Worm (Caenorhabditis elegans) whole organism, L1 larva: Measurements from ENCODE around the gene srx-19.

Experiments
- C04F5.9 ChIP-seq: sonication (generic microtip); optimal IDR thresholded peaks from 2 replicates; lab custom pipeline; 2016; ENCODE audit warnings: missing genetic modification characterization, missing compliant biosample characterization
- C34B4.2 ChIP-seq: sonication (generic microtip); optimal IDR thresholded peaks from 2 replicates; lab custom pipeline; 2017; ENCODE audit warnings: mild to moderate bottlenecking, missing genetic modification characterization, missing compliant biosample characterization
- alr-1 ChIP-seq: fragments of 200-800 bp; sonication (Bioruptor generic); optimal IDR thresholded peaks from 2 replicates; lab custom pipeline; 2018; ENCODE audit warnings: borderline replicate concordance, mild to moderate bottlenecking, missing genetic modification characterization, missing compliant biosample characterization
- aly-2 ChIP-seq: fragments of 150-350 bp; optimal IDR thresholded peaks from 2 replicates; lab custom pipeline; 2014; ENCODE audit warnings: missing biosample characterization, missing genetic modification characterization
- ama-1 ChIP-seq: fragments of 150-350 bp; optimal IDR thresholded peaks from 2 replicates; lab custom pipeline; 2014
- ceh-88 ChIP-seq: fragments of 200-800 bp; sonication (Bioruptor generic); IDR thresholded peaks from 2 replicates; pipeline ENCODE4 v1.3.6; 2022; ENCODE audit warnings: missing genetic modification characterization, missing compliant biosample characterization
- ces-1 ChIP-seq: fragments of 150-350 bp; optimal IDR thresholded peaks from 2 replicates; lab custom pipeline; 2014; ENCODE audit warnings: missing biosample characterization, missing genetic modification reagents, missing genetic modification characterization
- dpl-1 ChIP-seq, 3 experiments: fragments of 150-350 bp in 2 of 3; sonication (generic microtip) in 1 of 3; optimal IDR thresholded peaks; 2 replicates each; lab custom pipeline; 2014 to 2017; ENCODE audit warnings: missing biosample characterization in 3 of 3, missing genetic modification characterization in 3 of 3, missing genetic modification reagents in 3 of 3
- dsc-1 ChIP-seq: sonication (generic microtip); optimal IDR thresholded peaks from 2 replicates; lab custom pipeline; 2016; ENCODE audit warnings: mild to moderate bottlenecking, missing genetic modification characterization, missing compliant biosample characterization
- egl-13 ChIP-seq: sonication (generic microtip); optimal IDR thresholded peaks from 2 replicates; lab custom pipeline; 2016; ENCODE audit warnings: missing genotype, missing genetic modification reagents, missing genetic modification characterization, missing compliant biosample characterization
- elt-2 ChIP-seq: sonication (generic microtip); optimal IDR thresholded peaks from 2 replicates; lab custom pipeline; 2016; ENCODE audit warnings: missing genetic modification characterization, mild to moderate bottlenecking, inconsistent platforms, missing compliant biosample characterization, missing genetic modification reagents
- ets-5 ChIP-seq: fragments of 200-800 bp; sonication (Bioruptor generic); IDR thresholded peaks from 2 replicates; pipeline ENCODE4 v1.3.6; 2022; ENCODE audit warnings: missing genetic modification characterization, missing compliant biosample characterization
- fkh-10 ChIP-seq: sonication (generic microtip); optimal IDR thresholded peaks from 2 replicates; lab custom pipeline; 2017; ENCODE audit warnings: missing biosample characterization, missing genetic modification reagents, missing genetic modification characterization
- fkh-8 ChIP-seq: sonication (generic microtip); optimal IDR thresholded peaks from 2 replicates; lab custom pipeline; 2016; ENCODE audit warnings: mild to moderate bottlenecking, missing genetic modification characterization, missing compliant biosample characterization
- hlh-17 ChIP-seq: fragments of 200-800 bp; sonication (Bioruptor generic); optimal IDR thresholded peaks from 2 replicates; lab custom pipeline; 2018; ENCODE audit warnings: missing genetic modification characterization, mild to moderate bottlenecking, missing compliant biosample characterization, moderate library complexity, borderline replicate concordance
- hlh-4 ChIP-seq: sonication (generic microtip); optimal IDR thresholded peaks from 2 replicates; lab custom pipeline; 2016; ENCODE audit warnings: mild to moderate bottlenecking, missing genetic modification characterization, missing compliant biosample characterization
- isw-1 ChIP-seq: fragments of 200-800 bp; sonication (Bioruptor generic); IDR thresholded peaks from 2 replicates; pipeline ENCODE4 v1.3.6; 2022; ENCODE audit warnings: missing genetic modification characterization, missing compliant biosample characterization
- jun-1 ChIP-seq: fragments of 150-350 bp; optimal IDR thresholded peaks from 2 replicates; lab custom pipeline; 2014; ENCODE audit warnings: missing biosample characterization, missing genetic modification reagents, missing genetic modification characterization
- lin-14 ChIP-seq: fragments of 200-800 bp; sonication (Bioruptor generic); optimal IDR thresholded peaks from 2 replicates; lab custom pipeline; 2018; ENCODE audit warnings: mild to moderate bottlenecking, missing genetic modification characterization, moderate library complexity, missing compliant biosample characterization
- lin-15B ChIP-seq: fragments of 150-350 bp; sonication (generic microtip); optimal IDR thresholded peaks from 3 replicates; lab custom pipeline; 2014; ENCODE audit warnings: missing biosample characterization, missing genetic modification characterization
- lin-35 ChIP-seq, 2 experiments: fragments of 150-350 bp; optimal IDR thresholded peaks; 2 replicates each; lab custom pipeline; 2014; ENCODE audit warnings: missing biosample characterization in 2 of 2, missing genetic modification characterization in 2 of 2, missing genetic modification reagents in 2 of 2
- lin-39 ChIP-seq: fragments of 150-350 bp; optimal IDR thresholded peaks from 2 replicates; lab custom pipeline; 2014; ENCODE audit warnings: missing biosample characterization, missing genetic modification reagents, missing genetic modification characterization
- lir-3 ChIP-seq: sonication (generic microtip); optimal IDR thresholded peaks from 2 replicates; lab custom pipeline; 2016; ENCODE audit warnings: mild to moderate bottlenecking, missing genetic modification characterization, moderate library complexity, missing compliant biosample characterization; ENCODE audit not compliant: poor library complexity
- lsy-2 ChIP-seq, 2 experiments: fragments of 150-350 bp; optimal IDR thresholded peaks; 2 replicates each; lab custom pipeline; 2014; ENCODE audit warnings: missing biosample characterization in 2 of 2, missing genetic modification characterization in 2 of 2
- mab-9 ChIP-seq: fragments of 200-800 bp; sonication (Bioruptor generic); IDR thresholded peaks from 2 replicates; pipeline ENCODE4 v1.3.6; 2022; ENCODE audit warnings: missing genetic modification reagents, missing genetic modification characterization, missing compliant biosample characterization
- mdl-1 ChIP-seq, 2 experiments: fragments of 150-350 bp; optimal IDR thresholded peaks; 2 replicates each; lab custom pipeline; 2014 to 2017; ENCODE audit warnings: missing biosample characterization in 2 of 2, missing genetic modification characterization in 2 of 2, inconsistent platforms in 1 of 2
- mef-2 ChIP-seq: fragments of 150-350 bp; optimal IDR thresholded peaks from 2 replicates; lab custom pipeline; 2014; ENCODE audit warnings: missing biosample characterization, missing genetic modification characterization
- nhr-11 ChIP-seq: fragments of 150-350 bp; optimal IDR thresholded peaks from 2 replicates; lab custom pipeline; 2014; ENCODE audit warnings: missing biosample characterization, missing genetic modification characterization
- nhr-20 ChIP-seq: sonication (generic microtip); optimal IDR thresholded peaks from 2 replicates; lab custom pipeline; 2016; ENCODE audit warnings: mild to moderate bottlenecking, missing genetic modification characterization, missing compliant biosample characterization
- nhr-237 ChIP-seq: fragments of 150-350 bp; optimal IDR thresholded peaks from 2 replicates; lab custom pipeline; 2014; ENCODE audit warnings: missing biosample characterization, missing genetic modification characterization
- nhr-47 ChIP-seq: sonication (generic microtip); optimal IDR thresholded peaks from 2 replicates; lab custom pipeline; 2016; ENCODE audit warnings: mild to moderate bottlenecking, missing genetic modification characterization, moderate library complexity, missing compliant biosample characterization
- nhr-76 ChIP-seq: sonication (generic microtip); optimal IDR thresholded peaks from 2 replicates; lab custom pipeline; 2017; ENCODE audit warnings: missing biosample characterization, missing genetic modification characterization
- nhr-85 ChIP-seq: sonication (generic microtip); peaks from one replicate; lab custom pipeline; 2016; ENCODE audit warnings: missing genetic modification characterization, inconsistent platforms, missing compliant biosample characterization
- pag-3 ChIP-seq: sonication (generic microtip); optimal IDR thresholded peaks from 2 replicates; lab custom pipeline; 2017; ENCODE audit warnings: missing genetic modification characterization, mild to moderate bottlenecking, missing compliant biosample characterization, antibody characterized with exemption, borderline replicate concordance; ENCODE audit not compliant: insufficient read depth
- pqm-1 ChIP-seq: sonication (generic microtip); optimal IDR thresholded peaks from 3 replicates; lab custom pipeline; 2017; ENCODE audit warnings: missing biosample characterization, missing genetic modification characterization
- rnt-1 ChIP-seq: sonication (generic microtip); optimal IDR thresholded peaks from 2 replicates; lab custom pipeline; 2016; ENCODE audit warnings: mild to moderate bottlenecking, missing genetic modification characterization, moderate library complexity, missing compliant biosample characterization
- snpc-4 ChIP-seq: fragments of 150-350 bp; optimal IDR thresholded peaks from 2 replicates; lab custom pipeline; 2014; ENCODE audit warnings: missing biosample characterization, missing genetic modification characterization
- snu-23 ChIP-seq: sonication (generic microtip); optimal IDR thresholded peaks from 2 replicates; lab custom pipeline; 2016; ENCODE audit warnings: missing genetic modification characterization, missing compliant biosample characterization
- sox-4 ChIP-seq: sonication (generic microtip); optimal IDR thresholded peaks from 2 replicates; lab custom pipeline; 2016; ENCODE audit warnings: missing genetic modification characterization, missing compliant biosample characterization
- sptf-1 ChIP-seq: fragments of 150-350 bp; optimal IDR thresholded peaks from 2 replicates; lab custom pipeline; 2014; ENCODE audit warnings: missing biosample characterization, missing genetic modification characterization
- sup-37 ChIP-seq: fragments of 200-800 bp; sonication (Bioruptor generic); optimal IDR thresholded peaks from 2 replicates; lab custom pipeline; 2018; ENCODE audit warnings: mild to moderate bottlenecking, missing genetic modification characterization, missing compliant biosample characterization
- swsn-7 ChIP-seq: sonication (generic microtip); optimal IDR thresholded peaks from 2 replicates; lab custom pipeline; 2016; ENCODE audit warnings: missing genetic modification characterization, missing compliant biosample characterization
- tbx-2 ChIP-seq: sonication (generic microtip); optimal IDR thresholded peaks from 2 replicates; lab custom pipeline; 2016; ENCODE audit warnings: missing genetic modification characterization, missing compliant biosample characterization
- tlp-1 ChIP-seq: fragments of 150-350 bp; optimal IDR thresholded peaks from 2 replicates; lab custom pipeline; 2014; ENCODE audit warnings: missing biosample characterization, missing genetic modification characterization
- unc-130 ChIP-seq: fragments of 150-350 bp; optimal IDR thresholded peaks from 2 replicates; lab custom pipeline; 2017; ENCODE audit warnings: missing biosample characterization, missing genetic modification characterization, inconsistent platforms
- unc-30 ChIP-seq: sonication (generic microtip); optimal IDR thresholded peaks from 2 replicates; lab custom pipeline; 2017; ENCODE audit warnings: missing biosample characterization, missing genetic modification characterization
- unc-62 ChIP-seq: fragments of 150-350 bp; optimal IDR thresholded peaks from 2 replicates; lab custom pipeline; 2014; ENCODE audit warnings: missing biosample characterization, missing genetic modification reagents, missing genetic modification characterization
- unc-86 ChIP-seq: sonication (generic microtip); optimal IDR thresholded peaks from 2 replicates; lab custom pipeline; 2016; ENCODE audit warnings: missing genetic modification characterization, missing compliant biosample characterization
- unc-98 ChIP-seq: fragments of 200-800 bp; sonication (Bioruptor generic); IDR thresholded peaks from 2 replicates; pipeline ENCODE4 v1.3.6; 2022; ENCODE audit warnings: missing genetic modification characterization, missing compliant biosample characterization
- vab-15 ChIP-seq: sonication (generic microtip); optimal IDR thresholded peaks from 2 replicates; lab custom pipeline; 2017; ENCODE audit warnings: missing genotype, mild to moderate bottlenecking, missing genetic modification characterization, missing compliant biosample characterization
- xbp-1 ChIP-seq: sonication (generic microtip); optimal IDR thresholded peaks from 2 replicates; lab custom pipeline; 2016; ENCODE audit warnings: missing genetic modification characterization, missing compliant biosample characterization
- zag-1 ChIP-seq: fragments of 150-350 bp; optimal IDR thresholded peaks from 2 replicates; lab custom pipeline; 2014; ENCODE audit warnings: missing biosample characterization, missing genetic modification characterization
- ztf-11 ChIP-seq, 2 experiments: sonication (generic microtip); optimal IDR thresholded peaks; 2 replicates each; lab custom pipeline; 2016 to 2017; ENCODE audit warnings: missing genetic modification characterization in 2 of 2, missing biosample characterization in 1 of 2, missing compliant biosample characterization in 1 of 2

srx-19 gene

DNA sequence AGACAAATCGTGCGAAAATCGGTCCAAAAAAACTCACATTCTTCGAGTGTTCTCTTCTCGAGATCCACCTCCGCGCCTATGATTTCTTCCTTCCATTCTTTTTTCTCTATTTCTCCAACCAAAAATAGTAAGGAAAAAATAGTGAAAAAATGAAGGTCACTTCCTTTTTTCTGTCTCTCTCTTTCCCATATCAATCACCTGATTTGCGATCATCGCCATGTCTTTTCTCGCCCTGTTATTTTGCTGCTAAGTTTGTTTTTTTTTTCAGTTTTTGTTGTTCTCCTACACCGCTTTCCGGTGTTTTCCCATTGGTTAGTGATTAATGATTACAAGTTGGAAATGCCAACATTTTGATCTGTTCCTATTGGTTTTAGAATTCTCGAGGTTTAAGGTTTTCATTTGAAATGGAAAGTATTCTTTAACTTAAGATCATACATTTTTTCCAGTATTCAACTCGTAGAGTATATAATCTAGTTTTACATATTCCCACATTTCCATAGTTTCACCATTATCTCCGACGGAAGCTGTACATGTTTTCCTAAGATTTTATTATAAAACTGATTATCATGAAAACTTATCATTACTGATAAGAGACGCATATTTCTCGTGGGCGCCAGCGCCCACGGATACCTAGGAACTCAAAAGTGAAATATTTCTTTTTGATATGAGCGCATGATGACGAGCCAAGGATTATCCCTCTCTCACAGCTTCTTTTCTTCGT, 31.3 kb upstream of the srx-19 start (continued):
- TF ChIP-seq hlh-17 (GFP tag; lab: Kevin White, UChicago) (no peak), alr-1 (no peak), lin-14 (GFP tag; lab: Kevin White, UChicago) (peak; percentile 42), sup-37 (GFP tag; lab: Kevin White, UChicago) (no peak), vab-15 (tag; lab: Kevin White, UChicago) (no peak), lsy-2 (tag; optimal IDR thresholded peaks at IDR 0.05; lab: Kevin White, UChicago) (no peak), fkh-10 (GFP tag; lab: Kevin White, UChicago) (no peak), mef-2 (tag; lab: Kevin White, UChicago) (no peak), unc-130 (no peak), nhr-20 (tag; lab: Kevin White, UChicago) (peak; percentile 27), rnt-1 (tag; lab: Kevin White, UChicago) (no peak), hlh-4 (tag; lab: Kevin White, UChicago) (no peak), sptf-1 (tag; lab: Kevin White, UChicago) (no peak), pag-3 (tag; lab: Kevin White, UChicago) (no peak), sox-4 (tag; lab: Kevin White, UChicago) (no peak), ces-1 (GFP tag; lab: Kevin White, UChicago) (no peak), ets-5 (GFP tag; lab: Robert Waterston, UW) (no peak), lin-15B (tag; lab: Kevin White, UChicago) (no peak), tbx-2 (no peak), nhr-11 (tag; lab: Kevin White, UChicago) (no peak), isw-1 (GFP tag; lab: Robert Waterston, UW) (no peak), nhr-47 (tag; lab: Kevin White, UChicago) (no peak), dsc-1 (tag; lab: Kevin White, UChicago) (peak; percentile 61), tlp-1 (tag; lab: Kevin White, UChicago) (no peak), lin-35 (GFP tag; optimal IDR thresholded peaks at IDR 0.05; lab: Kevin White, UChicago) (peak in 1 of 2 experiments; percentile 39), C04F5.9 (tag; lab: Kevin White, UChicago) (no peak), unc-30 (tag; lab: Kevin White, UChicago) (no peak), aly-2 (tag; lab: Kevin White, UChicago) (no peak), mab-9 (GFP tag; lab: Robert Waterston, UW) (no peak), egl-13 (tag; lab: Kevin White, UChicago) (no peak), unc-98 (GFP tag; lab: Robert Waterston, UW) (no peak), snu-23 (GFP tag; lab: Kevin White, UChicago) (peak; percentile 24), dpl-1 (GFP tag; optimal IDR thresholded peaks at IDR 0.05; lab: Kevin White, UChicago) (no peak), mdl-1 (tag; optimal IDR thresholded peaks at IDR 0.05; lab: Kevin White, UChicago) (no peak), swsn-7 (no peak), nhr-237 (no peak), elt-2 (tag; lab: Kevin White, UChicago) (peak; percentile 67), pqm-1 (tag; lab: Kevin White, UChicago) (no peak), nhr-85 (peak; percentile 66), jun-1 (tag; lab: Kevin White, UChicago) (no peak), fkh-8 (no peak), unc-62 (no peak), C34B4.2 (no peak), lin-39 (no peak), ama-1 (lab: Kevin White, UChicago) (no peak), nhr-76 (tag; lab: Kevin White, UChicago) (no peak), xbp-1 (tag; lab: Kevin White, UChicago) (no peak), snpc-4 (tag; lab: Kevin White, UChicago) (no peak), zag-1 (tag; lab: Kevin White, UChicago) (no peak), lir-3 (tag; lab: Kevin White, UChicago) (no peak), unc-86 (no peak), ceh-88 (GFP tag; lab: Robert Waterston, UW) (no peak), ztf-11 (tag; optimal IDR thresholded peaks at IDR 0.05; lab: Kevin White, UChicago) (no peak)
